Worm (Caenorhabditis elegans) whole organism, mixed stage, embryonic: ENCODE measurements around the gene Y102A5C.4.

ENCODE experiments used
- M03D4.4 ChIP-seq: sonication (generic microtip); optimal IDR thresholded peaks from 2 replicates; lab custom pipeline; 2017; ENCODE audit warnings: mild to moderate bottlenecking, missing genetic modification characterization, missing compliant biosample characterization
- bed-3 ChIP-seq: fragments of 200-800 bp; sonication (Bioruptor generic); optimal IDR thresholded peaks from 3 replicates; lab custom pipeline; 2018; ENCODE audit warnings: mild to moderate bottlenecking, missing genetic modification characterization, moderate library complexity, missing compliant biosample characterization
- ceh-39 ChIP-seq: fragments of 150-350 bp; optimal IDR thresholded peaks from 2 replicates; lab custom pipeline; 2014; ENCODE audit warnings: missing biosample characterization, missing genetic modification characterization
- ceh-43 ChIP-seq: fragments of 200-800 bp; sonication (Bioruptor generic); optimal IDR thresholded peaks from 2 replicates; lab custom pipeline; 2018; ENCODE audit warnings: mild to moderate bottlenecking, missing genetic modification characterization, moderate library complexity, missing compliant biosample characterization
- ceh-83 ChIP-seq: fragments of 200-800 bp; sonication (Bioruptor generic); optimal IDR thresholded peaks from 2 replicates; lab custom pipeline; 2018; ENCODE audit warnings: mild to moderate bottlenecking, missing genetic modification characterization, missing compliant biosample characterization
- ces-1 ChIP-seq: fragments of 150-350 bp; optimal IDR thresholded peaks from 2 replicates; lab custom pipeline; 2014; ENCODE audit warnings: missing biosample characterization, missing genetic modification reagents, missing genetic modification characterization
- cnd-1 ChIP-seq: fragments of 200-800 bp; sonication (Bioruptor generic); optimal IDR thresholded peaks from 2 replicates; lab custom pipeline; 2018; ENCODE audit warnings: mild to moderate bottlenecking, missing genetic modification characterization, missing compliant biosample characterization
- drap-1 ChIP-seq: fragments of 200-800 bp; sonication (Bioruptor generic); optimal IDR thresholded peaks from 3 replicates; lab custom pipeline; 2018; ENCODE audit warnings: mild to moderate bottlenecking, missing genetic modification characterization, missing compliant biosample characterization
- elt-1 ChIP-seq: sonication (generic microtip); optimal IDR thresholded peaks from 2 replicates; lab custom pipeline; 2017; ENCODE audit warnings: missing genetic modification characterization, mild to moderate bottlenecking, missing compliant biosample characterization, antibody characterized with exemption, moderate library complexity, borderline replicate concordance; ENCODE audit not compliant: insufficient read depth
- elt-3 ChIP-seq: fragments of 150-350 bp; optimal IDR thresholded peaks from 2 replicates; lab custom pipeline; 2014; ENCODE audit warnings: missing biosample characterization, missing genetic modification characterization
- ham-2 ChIP-seq: fragments of 200-800 bp; sonication (Bioruptor generic); optimal IDR thresholded peaks from 2 replicates; lab custom pipeline; 2018; ENCODE audit warnings: mild to moderate bottlenecking, missing genetic modification characterization, missing compliant biosample characterization
- hlh-1 ChIP-seq: fragments of 150-350 bp; optimal IDR thresholded peaks from 2 replicates; lab custom pipeline; 2014; ENCODE audit warnings: missing biosample characterization, missing genetic modification reagents, missing genetic modification characterization
- lin-13 ChIP-seq: fragments of 150-350 bp; optimal IDR thresholded peaks from 2 replicates; lab custom pipeline; 2014; ENCODE audit warnings: missing biosample characterization, missing genetic modification characterization
- lin-32 ChIP-seq: fragments of 200-800 bp; sonication (Bioruptor generic); optimal IDR thresholded peaks from 2 replicates; lab custom pipeline; 2018; ENCODE audit warnings: mild to moderate bottlenecking, missing genetic modification characterization, missing compliant biosample characterization
- lsy-2 ChIP-seq: fragments of 150-350 bp; optimal IDR thresholded peaks from 2 replicates; lab custom pipeline; 2014; ENCODE audit warnings: missing biosample characterization, missing genetic modification characterization
- mab-5 ChIP-seq: fragments of 150-350 bp; optimal IDR thresholded peaks from 2 replicates; lab custom pipeline; 2014; ENCODE audit warnings: missing biosample characterization, missing genetic modification characterization
- mep-1 ChIP-seq: fragments of 150-350 bp; optimal IDR thresholded peaks from 2 replicates; lab custom pipeline; 2017; ENCODE audit warnings: missing biosample characterization, missing genetic modification reagents, missing genetic modification characterization, inconsistent platforms
- mls-2 ChIP-seq: sonication (generic microtip); optimal IDR thresholded peaks from 2 replicates; lab custom pipeline; 2016; ENCODE audit warnings: mild to moderate bottlenecking, missing genetic modification characterization, moderate library complexity, missing compliant biosample characterization
- nhr-12 ChIP-seq: fragments of 150-350 bp; optimal IDR thresholded peaks from 2 replicates; lab custom pipeline; 2014; ENCODE audit warnings: missing biosample characterization, missing genetic modification characterization
- nhr-2 ChIP-seq: fragments of 150-350 bp; optimal IDR thresholded peaks from 2 replicates; lab custom pipeline; 2014; ENCODE audit warnings: missing biosample characterization, missing genetic modification characterization
- nhr-237 ChIP-seq: fragments of 150-350 bp; optimal IDR thresholded peaks from 2 replicates; lab custom pipeline; 2014; ENCODE audit warnings: missing biosample characterization, missing genetic modification characterization
- nhr-28 ChIP-seq: fragments of 150-350 bp; optimal IDR thresholded peaks from 2 replicates; lab custom pipeline; 2014; ENCODE audit warnings: missing biosample characterization, missing genetic modification characterization
- nhr-76 ChIP-seq: sonication (generic microtip); optimal IDR thresholded peaks from 2 replicates; lab custom pipeline; 2017; ENCODE audit warnings: missing biosample characterization, missing genetic modification characterization
- pha-4 ChIP-seq: fragments of 150-350 bp; optimal IDR thresholded peaks from 2 replicates; lab custom pipeline; 2018; ENCODE audit warnings: missing biosample characterization, missing genetic modification reagents, missing genetic modification characterization
- sem-2 ChIP-seq: fragments of 200-800 bp; sonication (Bioruptor generic); optimal IDR thresholded peaks from 2 replicates; lab custom pipeline; 2018; ENCODE audit warnings: mild to moderate bottlenecking, missing genetic modification characterization, missing compliant biosample characterization
- snpc-4 ChIP-seq: fragments of 150-350 bp; optimal IDR thresholded peaks from 2 replicates; lab custom pipeline; 2014; ENCODE audit warnings: missing biosample characterization, missing genetic modification characterization
- sptf-1 ChIP-seq: sonication (generic microtip); optimal IDR thresholded peaks from 2 replicates; lab custom pipeline; 2017; ENCODE audit warnings: mild to moderate bottlenecking, missing genetic modification characterization, moderate library complexity, missing compliant biosample characterization
- tbx-8 ChIP-seq: fragments of 200-800 bp; sonication (Bioruptor generic); optimal IDR thresholded peaks from 2 replicates; lab custom pipeline; 2018; ENCODE audit warnings: mild to moderate bottlenecking, missing genetic modification characterization, moderate library complexity, missing compliant biosample characterization
- unc-120 ChIP-seq: sonication (generic microtip); optimal IDR thresholded peaks from 2 replicates; lab custom pipeline; 2017; ENCODE audit warnings: missing genetic modification characterization, missing compliant biosample characterization; ENCODE audit not compliant: poor library complexity, severe bottlenecking
- unc-39 ChIP-seq: fragments of 150-350 bp; optimal IDR thresholded peaks from 2 replicates; lab custom pipeline; 2014; ENCODE audit warnings: missing biosample characterization, missing genetic modification characterization
- unc-62 ChIP-seq: fragments of 150-350 bp; optimal IDR thresholded peaks from 2 replicates; lab custom pipeline; 2014; ENCODE audit warnings: missing biosample characterization, missing genetic modification reagents, missing genetic modification characterization
- zip-8 ChIP-seq: fragments of 150-350 bp; optimal IDR thresholded peaks from 2 replicates; lab custom pipeline; 2014; ENCODE audit warnings: missing biosample characterization, missing genetic modification characterization
- ztf-11 ChIP-seq: fragments of 150-350 bp; optimal IDR thresholded peaks from 2 replicates; lab custom pipeline; 2014; ENCODE audit warnings: missing biosample characterization, missing genetic modification characterization

Gene Y102A5C.4

ce11 chrV:16921952-16922351 lies at the start of gene Y102A5C.4:
Gene Y102A5C.4 (plus strand): TSS chrV:16922252.
- TF ChIP-seq lin-13, result no peak
- no peak for TF ChIP-seq unc-120 (tag; lab: Kevin White, UChicago)
- no peak for TF ChIP-seq lsy-2 (tag; lab: Kevin White, UChicago)
- TF ChIP-seq ceh-83 (GFP tag; lab: Kevin White, UChicago), result no peak
- no peak for TF ChIP-seq snpc-4 (tag; lab: Kevin White, UChicago)
- TF ChIP-seq bed-3, result no peak
- TF ChIP-seq mep-1, result no peak
- no peak for TF ChIP-seq unc-39 (tag; lab: Kevin White, UChicago)
- no peak for TF ChIP-seq cnd-1
- TF ChIP-seq nhr-76 (tag; lab: Kevin White, UChicago), result no peak
- no peak for TF ChIP-seq mab-5 (tag; lab: Kevin White, UChicago)
- TF ChIP-seq tbx-8 (GFP tag; lab: Kevin White, UChicago), result no peak
- no peak for TF ChIP-seq zip-8
- TF ChIP-seq ceh-39, result no peak
- TF ChIP-seq M03D4.4, result no peak
- TF ChIP-seq lin-32, result no peak

- no peak for TF ChIP-seq nhr-12 (tag; lab: Kevin White, UChicago)
- TF ChIP-seq unc-62 (GFP tag; lab: Kevin White, UChicago), result no peak
- no peak for TF ChIP-seq lin-13
- TF ChIP-seq elt-3 (tag; lab: Kevin White, UChicago), result no peak
- TF ChIP-seq unc-39 (tag; lab: Kevin White, UChicago), result no peak
- no peak for TF ChIP-seq nhr-76 (tag; lab: Kevin White, UChicago)
- no peak for TF ChIP-seq mls-2 (tag; lab: Kevin White, UChicago)
- TF ChIP-seq mep-1, result no peak
- no peak for TF ChIP-seq elt-1
- no peak for TF ChIP-seq pha-4 (tag; lab: Kevin White, UChicago)
These were observed 48.4 kb upstream of the Y102A5C.4 start, which contains the start of gene srw-23 for ce11 chrV:16873642-16874041. Gene srw-23 (plus strand): TSS chrV:16873942.

ce11 chrV:16874966-16875365 lies 47.1 kb upstream of the Y102A5C.4 start, which contains the start of gene F49A5.10:
Gene F49A5.10 (plus strand): TSS chrV:16875266.
- TF ChIP-seq lin-13 (no peak), ztf-11 (tag; lab: Kevin White, UChicago) (no peak), ces-1 (GFP tag; lab: Kevin White, UChicago) (no peak), mab-5 (tag; lab: Kevin White, UChicago) (no peak)
- TF ChIP-seq, all 35 proteins: peak for 0

- TF ChIP-seq ceh-39 (no peak), sem-2 (no peak), zip-8 (no peak), ces-1 (GFP tag; lab: Kevin White, UChicago) (no peak)
These were observed 42.5 kb upstream of the Y102A5C.4 start for ce11 chrV:16879532-16879931.

ce11 chrV:16880054-16880453 lies 42.0 kb upstream of the Y102A5C.4 start, which contains the start of gene F09C6.3:
Gene F09C6.3 (minus strand): TSS chrV:16880154.
- no peak for TF ChIP-seq drap-1 (GFP tag; lab: Kevin White, UChicago)
- no peak for TF ChIP-seq mep-1
- no peak for TF ChIP-seq lin-32
- no peak for TF ChIP-seq nhr-12 (tag; lab: Kevin White, UChicago)
- TF ChIP-seq pha-4 (tag; lab: Kevin White, UChicago), result no peak
- no peak for TF ChIP-seq nhr-237 (tag; lab: Kevin White, UChicago)
- TF ChIP-seq elt-1, result no peak
- TF ChIP-seq elt-3 (tag; lab: Kevin White, UChicago), result no peak
- no peak for TF ChIP-seq sem-2
- TF ChIP-seq ham-2 (GFP tag; lab: Kevin White, UChicago), result no peak
- no peak for TF ChIP-seq lsy-2 (tag; lab: Kevin White, UChicago)

ce11 chrV:16880679-16881078 lies 41.4 kb upstream of the Y102A5C.4 start, which contains the start of gene F09C6.14:
Gene F09C6.14 (plus strand): TSS chrV:16880979.
- no peak for TF ChIP-seq zip-8
- TF ChIP-seq nhr-28 (tag; lab: Kevin White, UChicago), result no peak
- TF ChIP-seq M03D4.4, result no peak
- no peak for TF ChIP-seq hlh-1 (tag; lab: Kevin White, UChicago)
- TF ChIP-seq unc-120 (tag; lab: Kevin White, UChicago), result no peak
- no peak for TF ChIP-seq nhr-237 (tag; lab: Kevin White, UChicago)
- TF ChIP-seq bed-3, result no peak
- no peak for TF ChIP-seq ces-1 (GFP tag; lab: Kevin White, UChicago)
- no peak for TF ChIP-seq unc-39 (tag; lab: Kevin White, UChicago)
- no peak for TF ChIP-seq ztf-11 (tag; lab: Kevin White, UChicago)
- no peak for TF ChIP-seq ceh-43 (GFP tag; lab: Kevin White, UChicago)
- TF ChIP-seq lin-13, result no peak
- TF ChIP-seq sptf-1 (tag; lab: Kevin White, UChicago), result no peak
- no peak for TF ChIP-seq lsy-2 (tag; lab: Kevin White, UChicago)
- no peak for TF ChIP-seq pha-4 (tag; lab: Kevin White, UChicago)
- no peak for TF ChIP-seq nhr-2
